Worm (Caenorhabditis elegans) whole organism, early embryonic: ENCODE results near the gene K03B4.9.
A peak's percentile ranks its signal among the peaks of the same experiment; 100 is the strongest.

Source experiments
- B0310.2 ChIP-seq: sonication (generic microtip); optimal IDR thresholded peaks from 2 replicates; lab custom pipeline; 2016; ENCODE audit warnings: mild to moderate bottlenecking, missing genetic modification characterization, missing compliant biosample characterization
- F13C5.2 ChIP-seq: sonication (generic microtip); optimal IDR thresholded peaks from 2 replicates; lab custom pipeline; 2017; ENCODE audit warnings: mild to moderate bottlenecking, missing genetic modification characterization, inconsistent platforms, missing compliant biosample characterization
- aly-1 ChIP-seq: sonication (generic microtip); optimal IDR thresholded peaks from 2 replicates; lab custom pipeline; 2016; ENCODE audit warnings: missing genetic modification characterization, missing compliant biosample characterization
- ama-1 ChIP-seq: fragments of 150-350 bp; optimal IDR thresholded peaks from 2 replicates; lab custom pipeline; 2014
- ceh-13 ChIP-seq: fragments of 200-800 bp; sonication (Bioruptor generic); optimal IDR thresholded peaks from 2 replicates; lab custom pipeline; 2018; ENCODE audit warnings: mild to moderate bottlenecking, missing genetic modification characterization, missing compliant biosample characterization
- ceh-36 ChIP-seq: sonication (generic microtip); optimal IDR thresholded peaks from 2 replicates; lab custom pipeline; 2016; ENCODE audit warnings: missing genetic modification characterization, inconsistent platforms, missing compliant biosample characterization
- ets-7 ChIP-seq: sonication (generic microtip); optimal IDR thresholded peaks from 2 replicates; lab custom pipeline; 2016; ENCODE audit warnings: missing genotype, missing genetic modification characterization, missing compliant biosample characterization
- flt-1 ChIP-seq: fragments of 200-800 bp; sonication (Bioruptor generic); IDR thresholded peaks from 2 replicates; pipeline ENCODE4 v1.3.6; 2022; ENCODE audit warnings: missing genetic modification characterization, missing compliant biosample characterization
- hmbx-1 ChIP-seq: sonication (generic microtip); optimal IDR thresholded peaks from 2 replicates; lab custom pipeline; 2016; ENCODE audit warnings: mild to moderate bottlenecking, missing genetic modification characterization, missing compliant biosample characterization
- hmg-4 ChIP-seq: fragments of 200-800 bp; sonication (Bioruptor generic); optimal IDR thresholded peaks from 2 replicates; lab custom pipeline; 2018; ENCODE audit warnings: mild to moderate bottlenecking, missing genetic modification characterization, missing compliant biosample characterization
- hnd-1 ChIP-seq: sonication (generic microtip); optimal IDR thresholded peaks from 2 replicates; lab custom pipeline; 2016; ENCODE audit warnings: missing genetic modification characterization, missing compliant biosample characterization
- pes-1 ChIP-seq: fragments of 200-800 bp; sonication (Bioruptor generic); IDR thresholded peaks from 2 replicates; pipeline ENCODE4 v1.3.6; 2022; ENCODE audit warnings: missing genetic modification reagents, missing genetic modification characterization, missing compliant biosample characterization
- scrt-1 ChIP-seq: fragments of 200-800 bp; sonication (Bioruptor generic); IDR thresholded peaks from 2 replicates; pipeline ENCODE4 v1.3.6; 2022; ENCODE audit warnings: missing genetic modification characterization, missing compliant biosample characterization
- sea-1 ChIP-seq: fragments of 200-800 bp; sonication (Bioruptor generic); conservative IDR thresholded peaks from 2 replicates; pipeline ENCODE4 v1.3.6; 2022; ENCODE audit warnings: missing genetic modification characterization, missing compliant biosample characterization
- tbx-11 ChIP-seq: fragments of 200-800 bp; sonication (Bioruptor generic); IDR thresholded peaks from 2 replicates; pipeline ENCODE4 v1.3.6; 2022; ENCODE audit warnings: missing genetic modification characterization, missing compliant biosample characterization
- tbx-37 ChIP-seq: fragments of 200-800 bp; sonication (Bioruptor generic); conservative IDR thresholded peaks from 2 replicates; pipeline ENCODE4 v1.3.6; 2022; ENCODE audit warnings: missing genetic modification reagents, missing genetic modification characterization, missing compliant biosample characterization
- tra-4 ChIP-seq: sonication (generic microtip); optimal IDR thresholded peaks from 2 replicates; lab custom pipeline; 2017; ENCODE audit warnings: missing genetic modification characterization, missing compliant biosample characterization

The K03B4.9 gene

DNA sequence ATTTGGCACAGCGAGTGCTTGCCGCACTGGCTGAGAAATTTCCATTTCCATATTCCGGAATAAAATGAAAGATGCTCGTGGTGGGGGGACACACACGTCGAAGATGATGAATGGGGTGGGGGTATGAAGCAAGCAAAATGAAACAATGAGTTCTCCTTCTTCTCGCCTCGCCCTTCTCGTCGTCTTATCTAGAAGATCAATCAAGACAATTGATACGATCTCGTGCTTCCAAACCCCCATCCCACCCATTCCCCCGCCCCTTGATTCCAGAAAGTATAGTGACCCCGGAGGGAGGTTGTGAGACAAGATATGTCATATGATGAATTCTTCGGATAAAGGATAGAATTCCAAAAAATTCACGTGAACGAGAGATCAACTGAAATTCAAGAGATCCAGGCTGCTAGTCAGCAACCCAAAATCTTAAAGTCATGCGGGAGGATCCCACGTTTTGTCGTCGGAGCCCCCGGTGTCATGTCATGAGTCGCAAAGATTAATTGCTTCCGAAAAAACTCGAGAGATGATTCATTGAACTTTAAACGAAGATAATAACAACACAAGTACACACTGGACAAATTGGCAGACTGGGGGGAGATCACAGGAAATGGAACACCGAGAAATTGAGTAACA lies 22.2 kb upstream of the K03B4.9 start:
- TF ChIP-seq F13C5.2 (no peak), tbx-11 (GFP tag; lab: Robert Waterston, UW) (no peak), hmbx-1 (tag; lab: Kevin White, UChicago) (no peak), tbx-37 (no peak)

DNA sequence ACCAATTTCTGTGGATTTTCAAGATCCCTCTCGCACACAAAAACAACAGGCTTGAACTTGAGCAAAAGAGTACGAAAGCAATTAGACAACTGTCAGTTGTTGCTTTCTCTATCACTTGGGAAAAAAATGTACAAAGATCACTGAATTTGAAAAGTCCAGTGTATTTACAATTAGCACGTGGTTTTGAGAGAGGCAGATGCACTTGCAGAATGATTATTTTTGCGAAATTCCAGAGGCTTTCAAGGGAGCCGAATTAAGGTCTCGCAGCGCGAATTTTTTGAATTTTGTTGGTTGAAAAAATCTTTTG lies 20.8 kb upstream of the K03B4.9 start:
- TF ChIP-seq ets-7 (tag; lab: Kevin White, UChicago) (no peak), ceh-36 (tag; lab: Kevin White, UChicago) (no peak), pes-1 (GFP tag; lab: Robert Waterston, UW) (no peak), scrt-1 (GFP tag; lab: Robert Waterston, UW) (no peak), ceh-13 (no peak), aly-1 (tag; lab: Kevin White, UChicago) (no peak), sea-1 (GFP tag; lab: Robert Waterston, UW) (no peak)

ce11 chrV:4692382-4693281 lies 20.2 kb upstream of the K03B4.9 start, which contains the start of gene cpg-8:
TSS of gene cpg-8 (minus strand) at chrV:4692432.
- TF ChIP-seq hmg-4 (GFP tag; lab: Kevin White, UChicago) (no peak), flt-1 (GFP tag; lab: Robert Waterston, UW) (no peak), tbx-37 (no peak), tra-4 (no peak)

DNA sequence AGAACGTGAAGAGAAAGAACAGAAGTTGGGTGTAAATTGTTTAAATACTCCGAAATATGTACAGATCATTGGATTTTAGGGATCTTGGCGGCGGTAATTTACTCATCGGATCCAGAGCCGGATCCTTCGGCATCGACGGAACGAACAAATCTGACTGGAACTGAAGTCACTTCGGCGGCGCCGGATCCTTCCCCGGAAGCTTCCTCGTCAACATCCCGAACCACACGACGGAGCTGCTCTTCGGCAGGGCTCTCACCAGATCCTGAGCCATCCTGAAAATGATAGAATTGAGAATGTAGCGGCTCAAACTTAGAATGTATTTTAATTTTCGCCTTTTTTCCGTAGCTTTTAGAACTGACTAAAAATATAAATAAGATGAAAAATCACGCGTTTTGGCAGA lies 19.3 kb upstream of the K03B4.9 start:
- no peak for TF ChIP-seq hmbx-1 (tag; lab: Kevin White, UChicago)
- no peak for TF ChIP-seq B0310.2 (tag; lab: Kevin White, UChicago)
- TF ChIP-seq ceh-13 = no peak
- no peak for TF ChIP-seq hnd-1
- TF ChIP-seq aly-1 (tag; lab: Kevin White, UChicago) = no peak
- TF ChIP-seq tra-4 = no peak
- TF ChIP-seq flt-1 (GFP tag; lab: Robert Waterston, UW) = no peak
- no peak for TF ChIP-seq tbx-37
- no peak for TF ChIP-seq hmg-4 (GFP tag; lab: Kevin White, UChicago)
- TF ChIP-seq ama-1 (lab: Kevin White, UChicago) = no peak
- TF ChIP-seq pes-1 (GFP tag; lab: Robert Waterston, UW) = no peak
- TF ChIP-seq F13C5.2 = no peak
- no peak for TF ChIP-seq ets-7 (tag; lab: Kevin White, UChicago)
- no peak for TF ChIP-seq sea-1 (GFP tag; lab: Robert Waterston, UW)
- no peak for TF ChIP-seq tbx-11 (GFP tag; lab: Robert Waterston, UW)
- no peak for TF ChIP-seq scrt-1 (GFP tag; lab: Robert Waterston, UW)
- no peak for TF ChIP-seq ceh-36 (tag; lab: Kevin White, UChicago)

ce11 chrV:4689234-4689633 lies 16.8 kb upstream of the K03B4.9 start, which contains the start of gene K03B4.1:
TSS of gene K03B4.1 (plus strand) at chrV:4689330.
- TF ChIP-seq aly-1 (tag; lab: Kevin White, UChicago) = no peak
- TF ChIP-seq scrt-1 (GFP tag; lab: Robert Waterston, UW) = no peak
- no peak for TF ChIP-seq sea-1 (GFP tag; lab: Robert Waterston, UW)
- no peak for TF ChIP-seq hmbx-1 (tag; lab: Kevin White, UChicago)
- TF ChIP-seq pes-1 (GFP tag; lab: Robert Waterston, UW) = no peak
- TF ChIP-seq ceh-36 (tag; lab: Kevin White, UChicago) = no peak
- TF ChIP-seq ets-7 (tag; lab: Kevin White, UChicago) = no peak
- no peak for TF ChIP-seq flt-1 (GFP tag; lab: Robert Waterston, UW)
- no peak for TF ChIP-seq ceh-13
- no peak for TF ChIP-seq tra-4
- no peak for TF ChIP-seq B0310.2 (tag; lab: Kevin White, UChicago)
- TF ChIP-seq tbx-37 = no peak
- no peak for TF ChIP-seq ama-1 (lab: Kevin White, UChicago)
- TF ChIP-seq hmg-4 (GFP tag; lab: Kevin White, UChicago) = no peak

- no peak for TF ChIP-seq ets-7 (tag; lab: Kevin White, UChicago)
- TF ChIP-seq F13C5.2 = no peak
- TF ChIP-seq scrt-1 (GFP tag; lab: Robert Waterston, UW) = no peak
- TF ChIP-seq hmbx-1 (tag; lab: Kevin White, UChicago) = no peak
- no peak for TF ChIP-seq ceh-36 (tag; lab: Kevin White, UChicago)
- no peak for TF ChIP-seq ama-1 (lab: Kevin White, UChicago)
- TF ChIP-seq hnd-1 = no peak
- no peak for TF ChIP-seq sea-1 (GFP tag; lab: Robert Waterston, UW)
- TF ChIP-seq tbx-11 (GFP tag; lab: Robert Waterston, UW) = no peak
Observed at ce11 chrV:4687944-4688505, 15.6 kb upstream of the K03B4.9 start, which contains the start of gene K03B4.2. TSS of gene K03B4.2 (plus strand) at chrV:4687994.

DNA sequence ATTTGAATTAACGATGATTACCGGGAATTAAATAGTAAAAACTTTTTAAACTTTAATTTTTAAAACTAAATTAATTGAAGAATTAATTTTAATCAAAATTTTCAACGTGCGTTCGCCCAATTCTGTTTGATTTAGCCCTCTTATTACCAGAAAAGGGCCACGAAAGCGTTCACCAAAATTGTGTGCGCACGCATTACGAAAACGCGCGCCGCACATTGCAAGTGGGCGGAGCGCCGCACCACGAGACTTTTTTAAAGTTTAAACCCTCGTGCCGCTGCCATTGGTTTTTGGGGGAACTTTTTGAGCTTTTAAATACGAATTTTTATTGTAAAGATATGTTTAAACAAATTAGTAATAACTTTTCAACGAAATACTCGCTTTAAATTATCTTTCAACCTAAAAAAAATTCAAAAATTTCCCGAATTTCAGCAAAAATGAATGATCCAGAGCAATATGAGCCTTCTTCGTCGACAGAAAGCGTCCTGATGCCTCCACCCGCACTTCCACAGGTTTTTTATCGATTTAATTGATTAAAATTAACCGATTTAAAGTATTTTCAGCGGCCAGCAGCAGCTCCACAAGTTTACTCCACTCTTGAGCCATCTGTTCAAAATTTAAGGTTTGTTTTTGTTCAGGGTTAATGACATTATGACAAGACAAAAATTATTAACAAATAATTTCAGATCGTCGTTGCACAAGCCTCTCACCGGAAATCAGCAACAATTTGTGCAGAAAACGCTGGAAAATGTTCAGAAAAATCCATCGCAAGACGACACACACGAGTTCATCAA lies 14.5 kb upstream of the K03B4.9 start, which contains the start of gene taf-10:
TSS of gene taf-10 (plus strand) at position 424 of the 791 bp plus-strand sequence.
- TF ChIP-seq ceh-36 (tag; lab: Kevin White, UChicago) (no peak), F13C5.2 (peak; percentile 54)
